Fruit fly (Drosophila melanogaster) whole organism, embryonic: ENCODE data around the gene Tgt.

Source experiments
- B-H2 ChIP-seq: fragments of 200-800 bp; sonication (Bioruptor generic); optimal IDR thresholded peaks from 2 replicates; lab custom pipeline; 2018; ENCODE audit warnings: missing biosample characterization, mild to moderate bottlenecking, missing genetic modification characterization
- CG1024 ChIP-seq: fragments of 200-800 bp; sonication (Bioruptor generic); IDR thresholded peaks from 2 replicates; pipeline ENCODE4 v1.3.6; 2022; ENCODE audit warnings: missing biosample characterization, missing genetic modification characterization
- CG10321 ChIP-seq: fragments of 200-800 bp; sonication (Bioruptor generic); IDR thresholded peaks from 2 replicates; pipeline ENCODE4 v1.3.6; 2022; ENCODE audit warnings: missing biosample characterization, missing genetic modification characterization
- CG11504 ChIP-seq: fragments of 200-800 bp; sonication (Bioruptor generic); optimal IDR thresholded peaks from 3 replicates; lab custom pipeline; 2019; ENCODE audit warnings: missing biosample characterization, mild to moderate bottlenecking, missing genetic modification characterization, moderate library complexity
- CG11560 ChIP-seq: fragments of 200-800 bp; sonication (Bioruptor generic); IDR thresholded peaks from 3 replicates; pipeline ENCODE4 v1.3.6; 2022; ENCODE audit warnings: missing biosample characterization, missing genetic modification characterization
- CG11695 ChIP-seq: fragments of 200-800 bp; sonication (Bioruptor generic); IDR thresholded peaks from 3 replicates; pipeline ENCODE4 v1.3.6; 2022; ENCODE audit warnings: missing biosample characterization, missing genetic modification characterization
- CG12744 ChIP-seq: fragments of 200-800 bp; sonication (Bioruptor generic); optimal IDR thresholded peaks from 2 replicates; lab custom pipeline; 2016; ENCODE audit warnings: missing biosample characterization, missing genetic modification characterization
- CG13123 ChIP-seq: fragments of 200-800 bp; sonication (Bioruptor generic); optimal IDR thresholded peaks from 2 replicates; lab custom pipeline; 2016; ENCODE audit warnings: missing biosample characterization, missing genetic modification characterization
- CG13287 ChIP-seq: fragments of 200-800 bp; sonication (Bioruptor generic); IDR thresholded peaks from 2 replicates; pipeline ENCODE4 v1.3.6; 2022; ENCODE audit warnings: missing biosample characterization, missing genetic modification characterization; ENCODE audit not compliant: partially characterized antibody
- CG14860 ChIP-seq: fragments of 200-800 bp; sonication (Bioruptor generic); IDR thresholded peaks from 3 replicates; pipeline ENCODE4 v1.3.6; 2022; ENCODE audit warnings: missing biosample characterization, missing genetic modification characterization; ENCODE audit not compliant: partially characterized antibody
- CG18599 ChIP-seq: fragments of 200-800 bp; sonication (Bioruptor generic); optimal IDR thresholded peaks from 3 replicates; lab custom pipeline; 2017; ENCODE audit warnings: missing biosample characterization, missing genetic modification characterization, mild to moderate bottlenecking, moderate library complexity, missing genetic modification reagents
- CG30431 ChIP-seq: fragments of 200-800 bp; sonication (Bioruptor generic); optimal IDR thresholded peaks from 2 replicates; lab custom pipeline; 2017; ENCODE audit warnings: missing biosample characterization, missing genetic modification characterization
- CG3847 ChIP-seq: fragments of 200-800 bp; sonication (Bioruptor generic); IDR thresholded peaks from 2 replicates; pipeline ENCODE4 v1.3.6; 2022; ENCODE audit warnings: missing biosample characterization, missing genetic modification characterization
- CG4328 ChIP-seq: fragments of 200-800 bp; sonication (Bioruptor generic); optimal IDR thresholded peaks from 3 replicates; lab custom pipeline; 2017; ENCODE audit warnings: missing biosample characterization, missing genetic modification reagents, missing genetic modification characterization
- CG4360 ChIP-seq: fragments of 200-800 bp; sonication (Bioruptor generic); IDR thresholded peaks from 2 replicates; pipeline ENCODE4 v1.3.6; 2022; ENCODE audit warnings: missing biosample characterization, missing genetic modification characterization
- CG4404 ChIP-seq: fragments of 200-800 bp; sonication (Bioruptor generic); IDR thresholded peaks from 2 replicates; pipeline ENCODE4 v1.3.6; 2022; ENCODE audit warnings: missing biosample characterization, missing genetic modification characterization
- CG6791 ChIP-seq: fragments of 200-800 bp; sonication (Bioruptor generic); IDR thresholded peaks from 3 replicates; pipeline ENCODE4 v1.3.6; 2022; ENCODE audit warnings: missing biosample characterization, missing genetic modification characterization; ENCODE audit not compliant: partially characterized antibody
- CG7987 ChIP-seq: fragments of 200-800 bp; sonication (Bioruptor generic); optimal IDR thresholded peaks from 2 replicates; lab custom pipeline; 2018; ENCODE audit warnings: missing biosample characterization, mild to moderate bottlenecking, missing genetic modification characterization, moderate library complexity
- CG8089 ChIP-seq: fragments of 200-800 bp; sonication (Bioruptor generic); optimal IDR thresholded peaks from 3 replicates; lab custom pipeline; 2016; ENCODE audit warnings: missing biosample characterization, missing genetic modification characterization
- CG9437 ChIP-seq: fragments of 200-800 bp; sonication (Bioruptor generic); optimal IDR thresholded peaks from 2 replicates; lab custom pipeline; 2018; ENCODE audit warnings: missing biosample characterization, mild to moderate bottlenecking, missing genetic modification characterization
- Dek ChIP-seq: fragments of 200-800 bp; sonication (Bioruptor generic); optimal IDR thresholded peaks from 3 replicates; lab custom pipeline; 2019; ENCODE audit warnings: missing biosample characterization, mild to moderate bottlenecking, missing genetic modification characterization, moderate library complexity
- Gug ChIP-seq: fragments of 200-800 bp; sonication (Bioruptor generic); IDR thresholded peaks from 4 replicates; pipeline ENCODE4 v1.3.6; 2022; ENCODE audit warnings: missing biosample characterization, missing genetic modification characterization
- MTF-1 ChIP-seq: fragments of 200-800 bp; sonication (Bioruptor generic); optimal IDR thresholded peaks from 2 replicates; lab custom pipeline; 2018; ENCODE audit warnings: missing biosample characterization, mild to moderate bottlenecking, missing genetic modification characterization, borderline replicate concordance
- Nf-YB ChIP-seq: fragments of 200-800 bp; sonication (Bioruptor generic); optimal IDR thresholded peaks from 3 replicates; lab custom pipeline; 2019; ENCODE audit warnings: missing biosample characterization, mild to moderate bottlenecking, missing genetic modification characterization, moderate library complexity
- Oli ChIP-seq: fragments of 200-800 bp; sonication (Bioruptor generic); optimal IDR thresholded peaks from 2 replicates; lab custom pipeline; 2018; ENCODE audit warnings: missing biosample characterization, mild to moderate bottlenecking, missing genetic modification characterization, moderate library complexity
- Rx ChIP-seq: fragments of 200-800 bp; sonication (Bioruptor generic); IDR thresholded peaks from 2 replicates; pipeline ENCODE4 v1.3.6; 2022; ENCODE audit warnings: missing biosample characterization, missing genetic modification characterization
- Sry-δ ChIP-seq: fragments of 200-800 bp; sonication (Bioruptor generic); optimal IDR thresholded peaks from 2 replicates; lab custom pipeline; 2016; ENCODE audit warnings: missing biosample characterization, missing genetic modification characterization
- Trl ChIP-seq, 3 experiments: fragments of >200 bp in 2 of 3; fragments of 200-800 bp in 1 of 3; sonication (Bioruptor generic) in 1 of 3; optimal IDR thresholded peaks; 2 replicates in 1 of 3; 3 replicates in 2 of 3; lab custom pipeline; 2016 to 2017; ENCODE audit warnings: missing biosample characterization in 1 of 3, missing genetic modification characterization in 1 of 3
- ara ChIP-seq: fragments of 200-800 bp; sonication (Bioruptor generic); IDR thresholded peaks from 2 replicates; pipeline ENCODE4 v1.3.6; 2022; ENCODE audit warnings: missing biosample characterization, missing genetic modification characterization
- ato ChIP-seq: fragments of 200-800 bp; sonication (Bioruptor generic); IDR thresholded peaks from 2 replicates; pipeline ENCODE4 v1.3.6; 2022; ENCODE audit warnings: missing biosample characterization, missing genetic modification characterization; ENCODE audit not compliant: partially characterized antibody
- dm ChIP-seq: fragments of 200-800 bp; sonication (Bioruptor generic); optimal IDR thresholded peaks from 3 replicates; lab custom pipeline; 2016; ENCODE audit warnings: missing biosample characterization, missing genetic modification characterization
- dysf ChIP-seq: fragments of 200-800 bp; sonication (Bioruptor generic); IDR thresholded peaks from 3 replicates; pipeline ENCODE4 v1.3.6; 2022; ENCODE audit warnings: missing biosample characterization, missing genetic modification characterization
- fd102C ChIP-seq: fragments of 200-800 bp; sonication (Bioruptor generic); optimal IDR thresholded peaks from 2 replicates; lab custom pipeline; 2018; ENCODE audit warnings: missing biosample characterization, mild to moderate bottlenecking, missing genetic modification characterization, moderate library complexity
- gsb ChIP-seq: fragments of 200-800 bp; sonication (Bioruptor generic); IDR thresholded peaks from 2 replicates; pipeline ENCODE4 v1.3.6; 2022; ENCODE audit warnings: missing biosample characterization, missing genetic modification characterization
- lbe ChIP-seq: fragments of 200-800 bp; sonication (Bioruptor generic); optimal IDR thresholded peaks from 2 replicates; lab custom pipeline; 2016; ENCODE audit warnings: missing biosample characterization, mild to moderate bottlenecking, missing genetic modification characterization
- lilli ChIP-seq: fragments of 200-800 bp; sonication (Bioruptor generic); optimal IDR thresholded peaks from 3 replicates; lab custom pipeline; 2016; ENCODE audit warnings: missing biosample characterization, missing genetic modification characterization
- nerfin-2 ChIP-seq: fragments of 200-800 bp; sonication (Bioruptor generic); IDR thresholded peaks from 2 replicates; pipeline ENCODE4 v1.3.6; 2022; ENCODE audit warnings: missing biosample characterization, missing genetic modification characterization; ENCODE audit not compliant: partially characterized antibody
- peb ChIP-seq: fragments of 200-800 bp; sonication (Bioruptor generic); IDR thresholded peaks from 2 replicates; pipeline ENCODE4 v1.3.6; 2022; ENCODE audit warnings: missing biosample characterization, missing genetic modification characterization
- pnt ChIP-seq: fragments of 200-800 bp; sonication (Bioruptor generic); optimal IDR thresholded peaks from 3 replicates; lab custom pipeline; 2016; ENCODE audit warnings: missing biosample characterization, missing genetic modification characterization
- run ChIP-seq: fragments of 200-800 bp; sonication (Bioruptor generic); optimal IDR thresholded peaks from 3 replicates; lab custom pipeline; 2018; ENCODE audit warnings: missing biosample characterization, mild to moderate bottlenecking, missing genetic modification characterization
- sd ChIP-seq: fragments of 200-800 bp; sonication (Bioruptor generic); optimal IDR thresholded peaks from 3 replicates; lab custom pipeline; 2018; ENCODE audit warnings: missing biosample characterization, mild to moderate bottlenecking, missing genetic modification characterization, moderate library complexity
- slou ChIP-seq: fragments of 200-800 bp; sonication (Bioruptor generic); optimal IDR thresholded peaks from 3 replicates; lab custom pipeline; 2016; ENCODE audit warnings: missing biosample characterization, missing genetic modification characterization
- sr ChIP-seq: fragments of 200-800 bp; sonication (Bioruptor generic); IDR thresholded peaks from 3 replicates; pipeline ENCODE4 v1.3.6; 2022; ENCODE audit warnings: missing biosample characterization, missing genetic modification characterization
- sug ChIP-seq: fragments of 200-800 bp; optimal IDR thresholded peaks from 2 replicates; lab custom pipeline; 2019; ENCODE audit warnings: missing biosample characterization, mild to moderate bottlenecking, missing genetic modification characterization, moderate library complexity
- tio ChIP-seq: fragments of 200-800 bp; sonication (Bioruptor generic); optimal IDR thresholded peaks from 2 replicates; lab custom pipeline; 2017; ENCODE audit warnings: missing biosample characterization, missing genetic modification characterization, inconsistent platforms
- vfl ChIP-seq: fragments of 200-800 bp; sonication (Bioruptor generic); optimal IDR thresholded peaks from 2 replicates; lab custom pipeline; 2016; ENCODE audit warnings: missing biosample characterization, missing genetic modification characterization
- vnd ChIP-seq: fragments of 200-800 bp; sonication (Bioruptor generic); IDR thresholded peaks from 3 replicates; pipeline ENCODE4 v1.3.6; 2022; ENCODE audit warnings: missing biosample characterization, missing genetic modification characterization; ENCODE audit not compliant: partially characterized antibody
- z ChIP-seq: fragments of 200-800 bp; sonication (Bioruptor generic); IDR thresholded peaks from 3 replicates; pipeline ENCODE4 v1.3.6; 2022; ENCODE audit warnings: missing biosample characterization, missing genetic modification characterization
- zen ChIP-seq: fragments of 200-800 bp; sonication (Bioruptor generic); optimal IDR thresholded peaks from 3 replicates; lab custom pipeline; 2018; ENCODE audit warnings: missing biosample characterization, mild to moderate bottlenecking, missing genetic modification characterization, moderate library complexity
- zfh2 ChIP-seq: fragments of 200-800 bp; sonication (Bioruptor generic); optimal IDR thresholded peaks from 2 replicates; lab custom pipeline; 2016; ENCODE audit warnings: missing biosample characterization, missing genetic modification characterization

Gene Tgt

DNA sequence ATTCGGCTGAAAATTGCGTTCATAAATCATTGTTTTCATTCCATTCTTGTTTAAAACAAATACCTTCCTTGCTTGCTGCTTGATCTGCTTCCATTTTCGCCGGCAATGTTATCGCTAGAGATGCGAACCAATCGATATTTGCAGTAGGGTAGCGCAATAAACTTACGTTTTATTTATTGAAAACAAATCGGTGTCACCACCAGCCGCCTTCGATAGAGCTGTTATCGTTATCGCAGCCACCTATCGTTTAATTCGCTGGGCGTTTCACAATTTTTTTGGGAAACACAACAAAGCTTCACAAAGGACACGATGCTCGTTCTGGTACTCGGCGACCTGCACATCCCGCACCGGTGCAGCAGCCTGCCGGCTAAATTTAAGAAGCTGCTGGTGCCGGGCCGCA, 33.3 kb upstream of the Tgt start, which contains the start of the genes Tfb4 and Vps29 (continued):
- no peak for TF ChIP-seq CG30431 (GFP tag; lab: Kevin White, UChicago)
- no peak for TF ChIP-seq CG13123
- no peak for TF ChIP-seq tio (GFP tag; lab: Kevin White, UChicago)
- TF ChIP-seq MTF-1 (GFP tag; lab: Kevin White, UChicago) = no peak
- TF ChIP-seq sr (GFP tag; lab: Robert Waterston, UW) = no peak
- TF ChIP-seq dm = peak; percentile 31
- no peak for TF ChIP-seq z
- TF ChIP-seq fd102C = no peak
- no peak for TF ChIP-seq lbe (GFP tag; lab: Kevin White, UChicago)
- no peak for TF ChIP-seq CG4328 (GFP tag; lab: Kevin White, UChicago)
- TF ChIP-seq CG3847 (GFP tag; lab: Robert Waterston, UW) = 0 out of 2 replicates have a peak, but pooled peaks have one; percentile 47
- TF ChIP-seq ara = peak; percentile 9; the same call in 1 of the 2 replicates
- peak; percentile 93 for TF ChIP-seq vnd (GFP tag; lab: Robert Waterston, UW)
- TF ChIP-seq dysf = peak; percentile 15; the same call in 1 of the 3 replicates
- peak; percentile 96 for TF ChIP-seq ato (GFP tag; lab: Robert Waterston, UW)
- no peak for TF ChIP-seq CG11504 (tag; lab: Kevin White, UChicago)
- no peak for TF ChIP-seq Trl (optimal IDR thresholded peaks at IDR 0.05; lab: Kevin White, UChicago)
- TF ChIP-seq Trl (GFP tag; optimal IDR thresholded peaks at IDR 0.05; lab: Kevin White, UChicago) = peak; percentile 58
- TF ChIP-seq CG9437 (GFP tag; lab: Kevin White, UChicago) = no peak
- no peak for TF ChIP-seq CG8089 (GFP tag; lab: Kevin White, UChicago)
- peak; percentile 94 for TF ChIP-seq Sry-δ (GFP tag; lab: Kevin White, UChicago)
- no peak for TF ChIP-seq CG12744 (GFP tag; lab: Kevin White, UChicago)
- no peak for TF ChIP-seq Oli
- peak; percentile 98 for TF ChIP-seq nerfin-2 (GFP tag; lab: Robert Waterston, UW)
- TF ChIP-seq CG10321 (GFP tag; lab: Robert Waterston, UW) = no peak
- no peak for TF ChIP-seq sd (tag; lab: Kevin White, UChicago)
- TF ChIP-seq CG11560 (tag; lab: Robert Waterston, UW) = no peak
- TF ChIP-seq CG4360 (GFP tag; lab: Robert Waterston, UW) = no peak
- peak; percentile 94 for TF ChIP-seq CG6791
- TF ChIP-seq CG11695 = 0 out of 3 replicates have a peak, but pooled peaks have one; percentile 12
- peak; percentile 93 for TF ChIP-seq CG14860 (GFP tag; lab: Robert Waterston, UW)
- no peak for TF ChIP-seq Dek (tag; lab: Kevin White, UChicago)
- TF ChIP-seq sug (tag; lab: Kevin White, UChicago) = no peak
- TF ChIP-seq peb (GFP tag; lab: Robert Waterston, UW) = no peak
- no peak for TF ChIP-seq Nf-YB
- peak; percentile 95 for TF ChIP-seq CG13287
- TF ChIP-seq lilli (GFP tag; lab: Kevin White, UChicago) = peak; percentile 82
- peak; percentile 60; the same call in 1 of the 4 replicates for TF ChIP-seq Gug (GFP tag; lab: Robert Waterston, UW)
- TF ChIP-seq vfl (GFP tag; lab: Kevin White, UChicago) = peak; percentile 52
- TF ChIP-seq zen = no peak
- no peak for TF ChIP-seq run
- peak; percentile 56 for TF ChIP-seq B-H2
- no peak for TF ChIP-seq CG4404 (GFP tag; lab: Robert Waterston, UW)
- peak; percentile 44 for TF ChIP-seq CG7987 (GFP tag; lab: Kevin White, UChicago)
- no peak for TF ChIP-seq slou
- TF ChIP-seq Rx (GFP tag; lab: Robert Waterston, UW) = no peak
- TF ChIP-seq gsb (GFP tag; lab: Robert Waterston, UW) = no peak
- TF ChIP-seq CG18599 = peak; percentile 32
- 0 out of 2 replicates have a peak, but pooled peaks have one; percentile 32 for TF ChIP-seq CG1024 (GFP tag; lab: Robert Waterston, UW)
- TF ChIP-seq pnt (GFP tag; lab: Kevin White, UChicago) = no peak
- peak; percentile 84 for TF ChIP-seq zfh2
